Worm (Caenorhabditis elegans): ENCODE results near the gene T04A6.3.

T04A6.3 gene

ce11 chrIII:7641337-7641736, 33.2 kb upstream of the T04A6.3 start:
- TF ChIP-seq flt-1 (GFP tag; IDR thresholded peaks at IDR 0.05) = no peak
- TF ChIP-seq tab-1 (GFP tag; IDR thresholded peaks at IDR 0.05) = no peak
- no peak for TF ChIP-seq T22C8.4 (GFP tag; IDR thresholded peaks at IDR 0.05)
- no peak for TF ChIP-seq med-1 (GFP tag; optimal IDR thresholded peaks at IDR 0.05; ENCODE audit: insufficient read depth)
- TF ChIP-seq ref-1 (GFP tag; conservative IDR thresholded peaks at IDR 0.05) = no peak
- TF ChIP-seq klf-2 (GFP tag; conservative IDR thresholded peaks at IDR 0.05) = no peak
- TF ChIP-seq ztf-29 (GFP tag; IDR thresholded peaks at IDR 0.05) = no peak
- TF ChIP-seq ztf-23 (GFP tag; IDR thresholded peaks at IDR 0.05) = no peak
- TF ChIP-seq cog-1 (tag; optimal IDR thresholded peaks at IDR 0.05) = no peak

DNA sequence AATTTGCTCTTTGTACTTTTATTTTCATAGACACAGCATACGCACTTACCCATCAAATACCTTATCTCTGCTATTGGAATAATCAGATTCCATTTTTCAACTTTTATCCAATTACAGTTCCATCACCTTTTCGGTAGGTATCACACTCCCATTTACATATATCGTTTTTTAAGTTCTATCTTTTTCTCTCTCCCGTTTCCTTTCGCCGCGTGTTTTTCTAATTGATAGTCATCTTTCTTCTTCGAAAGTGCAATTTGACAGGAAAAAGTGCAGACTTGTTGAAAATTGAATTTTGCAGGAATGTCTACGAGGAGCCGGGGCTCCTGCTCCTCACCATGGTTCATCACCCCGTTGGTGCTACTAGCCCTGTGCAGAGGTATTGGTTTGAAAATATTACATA, 17.0 kb upstream of the T04A6.3 start, which contains the start of gene fbn-1:
TSS of gene fbn-1 (plus strand) at position 301 of the 400 bp plus-strand sequence.
- TF ChIP-seq ztf-23 (GFP tag; IDR thresholded peaks at IDR 0.05) = no peak
- TF ChIP-seq klf-2 (GFP tag; conservative IDR thresholded peaks at IDR 0.05) = no peak
- no peak for TF ChIP-seq ztf-29 (GFP tag; IDR thresholded peaks at IDR 0.05)
- no peak for TF ChIP-seq med-1 (GFP tag; optimal IDR thresholded peaks at IDR 0.05; ENCODE audit: insufficient read depth)
- no peak for TF ChIP-seq ref-1 (GFP tag; conservative IDR thresholded peaks at IDR 0.05)
- TF ChIP-seq T22C8.4 (GFP tag; IDR thresholded peaks at IDR 0.05) = no peak

DNA sequence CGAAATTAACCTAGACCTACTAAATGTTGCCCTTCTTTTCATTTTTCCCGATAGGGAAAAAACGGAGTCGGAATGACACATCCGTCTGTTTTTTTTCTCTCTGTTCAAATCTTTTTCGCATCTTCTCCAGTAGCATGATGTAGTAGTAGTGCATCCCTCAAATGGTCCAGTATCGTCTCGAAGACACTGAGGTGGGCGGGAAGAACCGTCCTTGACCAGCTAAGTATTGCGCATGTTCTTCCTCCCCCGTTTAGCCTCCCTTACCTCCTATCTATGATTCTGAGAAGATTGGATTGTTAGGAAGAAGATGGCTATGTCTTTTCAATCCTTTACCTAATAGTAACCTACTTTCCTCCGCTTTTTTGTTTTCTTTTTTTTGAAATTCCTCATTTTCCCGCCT, 14.8 kb upstream of the T04A6.3 start:
- TF ChIP-seq ref-1 (GFP tag; conservative IDR thresholded peaks at IDR 0.05) (no peak), T22C8.4 (GFP tag; IDR thresholded peaks at IDR 0.05) (no peak), med-1 (GFP tag; optimal IDR thresholded peaks at IDR 0.05; ENCODE audit: insufficient read depth) (no peak), ztf-29 (GFP tag; IDR thresholded peaks at IDR 0.05) (no peak), cog-1 (tag; optimal IDR thresholded peaks at IDR 0.05) (no peak), ztf-23 (GFP tag; IDR thresholded peaks at IDR 0.05) (no peak), flt-1 (GFP tag; IDR thresholded peaks at IDR 0.05) (no peak), tab-1 (GFP tag; IDR thresholded peaks at IDR 0.05) (no peak), klf-2 (GFP tag; conservative IDR thresholded peaks at IDR 0.05) (no peak)

ce11 chrIII:7621355-7621754, 13.2 kb upstream of the T04A6.3 start:
- TF ChIP-seq ref-1 (GFP tag; conservative IDR thresholded peaks at IDR 0.05) (no peak), flt-1 (GFP tag; IDR thresholded peaks at IDR 0.05) (no peak), ztf-23 (GFP tag; IDR thresholded peaks at IDR 0.05) (no peak), cog-1 (tag; optimal IDR thresholded peaks at IDR 0.05) (no peak), T22C8.4 (GFP tag; IDR thresholded peaks at IDR 0.05) (no peak), klf-2 (GFP tag; conservative IDR thresholded peaks at IDR 0.05) (no peak), ztf-29 (GFP tag; IDR thresholded peaks at IDR 0.05) (no peak), tab-1 (GFP tag; IDR thresholded peaks at IDR 0.05) (no peak), med-1 (GFP tag; optimal IDR thresholded peaks at IDR 0.05; ENCODE audit: insufficient read depth) (no peak)

ce11 chrIII:7619846-7620245, 11.7 kb upstream of the T04A6.3 start:
- TF ChIP-seq flt-1 (GFP tag; IDR thresholded peaks at IDR 0.05) = no peak
- no peak for TF ChIP-seq ztf-23 (GFP tag; IDR thresholded peaks at IDR 0.05)
- TF ChIP-seq T22C8.4 (GFP tag; IDR thresholded peaks at IDR 0.05) = no peak
- TF ChIP-seq cog-1 (tag; optimal IDR thresholded peaks at IDR 0.05) = no peak
- TF ChIP-seq med-1 (GFP tag; optimal IDR thresholded peaks at IDR 0.05; ENCODE audit: insufficient read depth) = no peak
- TF ChIP-seq ztf-29 (GFP tag; IDR thresholded peaks at IDR 0.05) = no peak
- TF ChIP-seq tab-1 (GFP tag; IDR thresholded peaks at IDR 0.05) = no peak
- no peak for TF ChIP-seq klf-2 (GFP tag; conservative IDR thresholded peaks at IDR 0.05)
- no peak for TF ChIP-seq ref-1 (GFP tag; conservative IDR thresholded peaks at IDR 0.05)

DNA sequence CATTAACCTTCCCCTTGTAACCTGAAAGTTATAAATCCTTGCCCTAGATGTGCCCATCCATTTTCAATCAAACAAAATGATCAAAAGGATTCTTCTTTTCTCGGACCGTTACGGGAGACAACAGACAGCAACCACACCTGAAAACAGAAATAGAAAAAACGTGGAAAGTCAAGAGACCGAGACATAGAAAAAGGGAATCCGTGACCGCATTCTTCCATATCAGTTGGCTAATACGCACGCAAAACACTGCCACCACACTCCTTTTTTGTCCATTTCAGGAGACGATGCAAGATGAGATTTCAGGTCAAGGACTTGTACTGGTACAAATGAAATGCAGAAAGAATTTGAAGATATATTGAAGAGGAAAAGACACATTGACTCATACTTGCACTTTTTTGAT, 10.2 kb upstream of the T04A6.3 start:
- TF ChIP-seq T22C8.4 (GFP tag; IDR thresholded peaks at IDR 0.05) = no peak
- no peak for TF ChIP-seq cog-1 (tag; optimal IDR thresholded peaks at IDR 0.05)
- no peak for TF ChIP-seq med-1 (GFP tag; optimal IDR thresholded peaks at IDR 0.05; ENCODE audit: insufficient read depth)
- no peak for TF ChIP-seq ref-1 (GFP tag; conservative IDR thresholded peaks at IDR 0.05)
- no peak for TF ChIP-seq tab-1 (GFP tag; IDR thresholded peaks at IDR 0.05)
- TF ChIP-seq ztf-29 (GFP tag; IDR thresholded peaks at IDR 0.05) = no peak
- TF ChIP-seq klf-2 (GFP tag; conservative IDR thresholded peaks at IDR 0.05) = no peak
- no peak for TF ChIP-seq ztf-23 (GFP tag; IDR thresholded peaks at IDR 0.05)
- no peak for TF ChIP-seq flt-1 (GFP tag; IDR thresholded peaks at IDR 0.05)

ce11 chrIII:7616228-7616627, 8.1 kb upstream of the T04A6.3 start, which contains the start of gene T04A6.1:
TSS of gene T04A6.1 (plus strand) at chrIII:7616528.
- TF ChIP-seq klf-2 (GFP tag; conservative IDR thresholded peaks at IDR 0.05) (no peak), tab-1 (GFP tag; IDR thresholded peaks at IDR 0.05) (no peak), flt-1 (GFP tag; IDR thresholded peaks at IDR 0.05) (no peak), med-1 (GFP tag; optimal IDR thresholded peaks at IDR 0.05; ENCODE audit: insufficient read depth) (no peak), ztf-23 (GFP tag; IDR thresholded peaks at IDR 0.05) (no peak), ref-1 (GFP tag; conservative IDR thresholded peaks at IDR 0.05) (no peak), T22C8.4 (GFP tag; IDR thresholded peaks at IDR 0.05) (no peak), ztf-29 (GFP tag; IDR thresholded peaks at IDR 0.05) (no peak), cog-1 (tag; optimal IDR thresholded peaks at IDR 0.05) (no peak)

DNA sequence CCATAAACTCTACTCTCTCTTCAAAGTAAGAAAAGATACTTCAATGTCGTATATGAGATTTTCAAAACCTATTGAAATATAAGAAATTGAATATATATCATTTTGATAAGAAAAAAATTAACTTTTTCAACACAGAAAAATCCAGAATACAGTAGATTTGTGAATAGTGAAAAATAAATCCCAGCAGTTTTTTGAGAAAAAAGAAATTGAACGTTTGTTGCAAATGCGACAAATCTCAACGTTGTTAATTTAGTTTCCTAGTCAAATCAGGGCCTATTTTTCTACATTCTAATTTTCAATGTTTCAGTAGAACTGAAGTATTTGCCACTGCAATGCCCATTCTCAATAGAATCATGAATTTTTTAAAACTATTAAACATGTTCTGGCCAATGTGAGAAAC, 6.4 kb upstream of the T04A6.3 start, which contains the start of gene T04A6.2:
TSS of gene T04A6.2 (plus strand) at position 301 of the 400 bp plus-strand sequence.
- TF ChIP-seq ztf-23 (GFP tag; IDR thresholded peaks at IDR 0.05) = no peak
- no peak for TF ChIP-seq ztf-29 (GFP tag; IDR thresholded peaks at IDR 0.05)
- TF ChIP-seq ref-1 (GFP tag; conservative IDR thresholded peaks at IDR 0.05) = no peak
- TF ChIP-seq cog-1 (tag; optimal IDR thresholded peaks at IDR 0.05) = no peak
- TF ChIP-seq T22C8.4 (GFP tag; IDR thresholded peaks at IDR 0.05) = no peak
- no peak for TF ChIP-seq tab-1 (GFP tag; IDR thresholded peaks at IDR 0.05)
- TF ChIP-seq med-1 (GFP tag; optimal IDR thresholded peaks at IDR 0.05; ENCODE audit: insufficient read depth) = no peak
- TF ChIP-seq flt-1 (GFP tag; IDR thresholded peaks at IDR 0.05) = no peak
- no peak for TF ChIP-seq klf-2 (GFP tag; conservative IDR thresholded peaks at IDR 0.05)

ce11 chrIII:7609168-7609567, 1.0 kb upstream of the T04A6.3 start, which contains the start of gene nsph-4.3:
TSS of gene nsph-4.3 (minus strand) at chrIII:7609268.
- TF ChIP-seq ref-1 (GFP tag; conservative IDR thresholded peaks at IDR 0.05) (no peak), med-1 (GFP tag; optimal IDR thresholded peaks at IDR 0.05; ENCODE audit: insufficient read depth) (no peak), ztf-23 (GFP tag; IDR thresholded peaks at IDR 0.05) (no peak), klf-2 (GFP tag; conservative IDR thresholded peaks at IDR 0.05) (no peak), T22C8.4 (GFP tag; IDR thresholded peaks at IDR 0.05) (no peak), flt-1 (GFP tag; IDR thresholded peaks at IDR 0.05) (no peak), tab-1 (GFP tag; IDR thresholded peaks at IDR 0.05) (no peak), cog-1 (tag; optimal IDR thresholded peaks at IDR 0.05) (no peak), ztf-29 (GFP tag; IDR thresholded peaks at IDR 0.05) (no peak)

Data from whole organism, midembryonic.